Worm (Caenorhabditis elegans): Measurements from ENCODE around the gene nas-14.
A peak's percentile ranks its signal among the peaks of the same experiment; 100 is the strongest.

nas-14 gene

ce11 chrIV:13170241-13170640 lies at the start of gene nas-14:
TSS of gene nas-14 (plus strand) at chrIV:13170541.
- no peak for TF ChIP-seq aly-1 (tag; optimal IDR thresholded peaks at IDR 0.05)
- TF ChIP-seq scrt-1 (GFP tag; IDR thresholded peaks at IDR 0.05) = no peak
- no peak for TF ChIP-seq tra-4 (tag; optimal IDR thresholded peaks at IDR 0.05)
- no peak for TF ChIP-seq ama-1 (optimal IDR thresholded peaks at IDR 0.05)
- no peak for TF ChIP-seq sea-1 (GFP tag; conservative IDR thresholded peaks at IDR 0.05)
- TF ChIP-seq F13C5.2 (tag; optimal IDR thresholded peaks at IDR 0.05) = no peak
- TF ChIP-seq ceh-36 (tag; optimal IDR thresholded peaks at IDR 0.05) = no peak
- no peak for TF ChIP-seq flt-1 (GFP tag; IDR thresholded peaks at IDR 0.05)
- no peak for TF ChIP-seq ceh-13 (GFP tag; optimal IDR thresholded peaks at IDR 0.05)
- TF ChIP-seq hnd-1 (tag; optimal IDR thresholded peaks at IDR 0.05) = no peak
- TF ChIP-seq hmg-4 (GFP tag; optimal IDR thresholded peaks at IDR 0.05) = no peak
- TF ChIP-seq B0310.2 (tag; optimal IDR thresholded peaks at IDR 0.05) = no peak
- TF ChIP-seq tbx-37 (GFP tag; conservative IDR thresholded peaks at IDR 0.05) = no peak

DNA sequence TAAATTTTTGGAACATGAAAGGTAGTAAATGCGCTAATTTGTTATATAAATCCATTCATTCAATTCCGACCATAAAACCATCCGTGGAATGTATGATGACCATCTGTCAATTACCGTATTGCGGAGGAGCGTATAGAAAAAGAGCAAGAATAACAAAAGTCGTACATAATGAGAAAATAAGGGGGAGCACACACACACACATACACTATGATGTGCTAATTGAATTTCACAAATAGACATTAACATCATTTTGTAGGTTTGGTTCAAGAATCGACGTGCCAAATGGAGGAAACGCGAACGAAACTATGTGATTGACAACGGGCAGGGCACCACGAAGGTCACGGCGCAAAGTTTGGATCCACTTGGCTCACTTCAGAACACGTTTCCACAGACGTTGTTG lies 48.9 kb upstream of the nas-14 start:
- no peak for TF ChIP-seq ceh-36 (tag; optimal IDR thresholded peaks at IDR 0.05)
- TF ChIP-seq hmbx-1 (tag; optimal IDR thresholded peaks at IDR 0.05) = no peak
- TF ChIP-seq tbx-11 (GFP tag; IDR thresholded peaks at IDR 0.05) = no peak
- no peak for TF ChIP-seq ama-1 (optimal IDR thresholded peaks at IDR 0.05)
- TF ChIP-seq flt-1 (GFP tag; IDR thresholded peaks at IDR 0.05) = no peak

- TF ChIP-seq ceh-36 (tag; optimal IDR thresholded peaks at IDR 0.05) (no peak), tbx-11 (GFP tag; IDR thresholded peaks at IDR 0.05) (no peak), tbx-37 (GFP tag; conservative IDR thresholded peaks at IDR 0.05) (no peak), hmbx-1 (tag; optimal IDR thresholded peaks at IDR 0.05) (no peak), hnd-1 (tag; optimal IDR thresholded peaks at IDR 0.05) (no peak), B0310.2 (tag; optimal IDR thresholded peaks at IDR 0.05) (no peak), pes-1 (GFP tag; IDR thresholded peaks at IDR 0.05) (no peak), F13C5.2 (tag; optimal IDR thresholded peaks at IDR 0.05) (no peak), hmg-4 (GFP tag; optimal IDR thresholded peaks at IDR 0.05) (no peak), tra-4 (tag; optimal IDR thresholded peaks at IDR 0.05) (no peak)
Measured at ce11 chrIV:13125999-13126398, 44.3 kb upstream of the nas-14 start.

DNA sequence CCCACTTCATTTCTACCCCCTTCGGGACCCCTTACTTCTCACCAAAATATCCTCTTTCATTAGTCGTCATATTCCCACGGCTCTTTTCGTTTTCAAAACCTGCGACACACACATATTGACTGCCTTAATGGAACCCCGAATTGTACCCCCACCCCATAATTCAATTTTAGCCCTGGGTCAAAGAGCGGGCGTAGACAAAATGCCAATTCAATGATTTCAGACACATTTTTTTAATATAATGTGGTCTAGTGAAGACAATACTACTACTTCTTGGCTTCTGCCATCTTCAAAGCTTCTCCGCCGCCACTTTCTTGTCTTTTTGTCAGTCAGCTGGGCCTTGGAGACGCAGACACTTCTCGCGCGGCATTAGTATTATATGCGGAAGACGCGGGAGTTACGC lies 42.6 kb upstream of the nas-14 start:
- TF ChIP-seq aly-1 (tag; optimal IDR thresholded peaks at IDR 0.05) (no peak), hmg-4 (GFP tag; optimal IDR thresholded peaks at IDR 0.05) (no peak), ceh-13 (GFP tag; optimal IDR thresholded peaks at IDR 0.05) (no peak), sea-1 (GFP tag; conservative IDR thresholded peaks at IDR 0.05) (no peak), F13C5.2 (tag; optimal IDR thresholded peaks at IDR 0.05) (no peak), hmbx-1 (tag; optimal IDR thresholded peaks at IDR 0.05) (no peak), pes-1 (GFP tag; IDR thresholded peaks at IDR 0.05) (no peak), scrt-1 (GFP tag; IDR thresholded peaks at IDR 0.05) (no peak), hnd-1 (tag; optimal IDR thresholded peaks at IDR 0.05) (no peak), tra-4 (tag; optimal IDR thresholded peaks at IDR 0.05) (no peak), flt-1 (GFP tag; IDR thresholded peaks at IDR 0.05) (no peak), ceh-36 (tag; optimal IDR thresholded peaks at IDR 0.05) (no peak), tbx-37 (GFP tag; conservative IDR thresholded peaks at IDR 0.05) (no peak), ama-1 (optimal IDR thresholded peaks at IDR 0.05) (no peak)

- TF ChIP-seq sea-1 (GFP tag; conservative IDR thresholded peaks at IDR 0.05) = peak; percentile 73; the same call in 1 of the 2 replicates
- peak; percentile 76 for TF ChIP-seq scrt-1 (GFP tag; IDR thresholded peaks at IDR 0.05)
- TF ChIP-seq flt-1 (GFP tag; IDR thresholded peaks at IDR 0.05) = peak; percentile 71
- 0 out of 2 replicates have a peak, but pooled peaks have one; percentile 27 for TF ChIP-seq tbx-37 (GFP tag; conservative IDR thresholded peaks at IDR 0.05)
- TF ChIP-seq pes-1 (GFP tag; IDR thresholded peaks at IDR 0.05) = peak; percentile 73
Measured at ce11 chrIV:13140792-13141191, 29.5 kb upstream of the nas-14 start.

DNA sequence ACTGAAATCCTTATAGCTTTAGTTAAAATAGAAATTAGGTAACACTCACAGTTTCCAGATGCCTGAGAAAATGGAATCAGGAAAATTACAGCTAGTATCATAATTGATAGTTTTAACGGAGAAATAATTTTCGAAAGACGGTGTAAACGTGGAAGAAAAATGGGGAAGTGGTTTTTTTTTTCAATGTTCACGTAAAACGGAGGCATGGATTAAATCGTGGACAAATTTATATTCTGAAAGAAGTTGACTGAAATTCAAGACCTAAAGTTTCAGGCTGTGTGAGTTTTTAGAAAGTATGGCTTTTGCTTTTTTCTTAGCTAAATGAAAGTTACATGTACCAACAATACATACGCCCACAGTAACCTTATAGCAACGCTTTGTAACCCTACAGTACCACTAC lies 28.1 kb upstream of the nas-14 start, which contains the start of gene spe-43:
spe-43 (minus strand) TSS at position 101 of the 400 bp plus-strand sequence.
- no peak for TF ChIP-seq ets-7 (tag; optimal IDR thresholded peaks at IDR 0.05)
- TF ChIP-seq F13C5.2 (tag; optimal IDR thresholded peaks at IDR 0.05) = no peak
- TF ChIP-seq sea-1 (GFP tag; conservative IDR thresholded peaks at IDR 0.05) = no peak
- no peak for TF ChIP-seq aly-1 (tag; optimal IDR thresholded peaks at IDR 0.05)
- no peak for TF ChIP-seq ceh-13 (GFP tag; optimal IDR thresholded peaks at IDR 0.05)
- no peak for TF ChIP-seq pes-1 (GFP tag; IDR thresholded peaks at IDR 0.05)
- TF ChIP-seq hmg-4 (GFP tag; optimal IDR thresholded peaks at IDR 0.05) = no peak
- TF ChIP-seq ama-1 (optimal IDR thresholded peaks at IDR 0.05) = no peak
- no peak for TF ChIP-seq tbx-11 (GFP tag; IDR thresholded peaks at IDR 0.05)
- TF ChIP-seq hmbx-1 (tag; optimal IDR thresholded peaks at IDR 0.05) = no peak
- TF ChIP-seq ceh-36 (tag; optimal IDR thresholded peaks at IDR 0.05) = no peak
- TF ChIP-seq tra-4 (tag; optimal IDR thresholded peaks at IDR 0.05) = no peak
- TF ChIP-seq scrt-1 (GFP tag; IDR thresholded peaks at IDR 0.05) = no peak
- no peak for TF ChIP-seq B0310.2 (tag; optimal IDR thresholded peaks at IDR 0.05)
- no peak for TF ChIP-seq tbx-37 (GFP tag; conservative IDR thresholded peaks at IDR 0.05)
- TF ChIP-seq flt-1 (GFP tag; IDR thresholded peaks at IDR 0.05) = no peak

DNA sequence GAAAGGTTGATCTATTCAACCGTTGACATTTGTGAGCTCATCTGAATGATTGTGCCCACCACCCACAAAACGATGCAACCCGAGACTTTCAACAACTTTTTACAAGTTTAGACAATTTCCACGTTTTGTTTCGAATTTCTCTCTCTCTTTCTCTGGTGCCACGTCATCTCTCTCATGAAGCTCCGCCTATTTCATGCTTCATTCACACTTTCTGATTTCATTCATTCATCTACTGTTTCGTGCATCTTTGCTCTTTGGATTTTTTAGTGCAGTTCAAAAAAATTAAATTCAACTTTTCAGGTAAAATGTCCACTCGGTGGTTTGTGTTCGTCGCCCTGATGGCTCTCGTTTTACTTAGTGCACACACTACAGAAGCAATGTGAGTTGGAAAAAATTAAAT lies 21.1 kb upstream of the nas-14 start, which contains the start of gene nlp-79:
nlp-79 (plus strand) TSS at position 301 of the 400 bp plus-strand sequence.
- TF ChIP-seq tra-4 (tag; optimal IDR thresholded peaks at IDR 0.05) (no peak), ceh-36 (tag; optimal IDR thresholded peaks at IDR 0.05) (no peak), ama-1 (optimal IDR thresholded peaks at IDR 0.05) (no peak), pes-1 (GFP tag; IDR thresholded peaks at IDR 0.05) (no peak), tbx-11 (GFP tag; IDR thresholded peaks at IDR 0.05) (no peak)
